Worm (Caenorhabditis elegans): ENCODE data around the gene tag-276.

tag-276 gene

DNA sequence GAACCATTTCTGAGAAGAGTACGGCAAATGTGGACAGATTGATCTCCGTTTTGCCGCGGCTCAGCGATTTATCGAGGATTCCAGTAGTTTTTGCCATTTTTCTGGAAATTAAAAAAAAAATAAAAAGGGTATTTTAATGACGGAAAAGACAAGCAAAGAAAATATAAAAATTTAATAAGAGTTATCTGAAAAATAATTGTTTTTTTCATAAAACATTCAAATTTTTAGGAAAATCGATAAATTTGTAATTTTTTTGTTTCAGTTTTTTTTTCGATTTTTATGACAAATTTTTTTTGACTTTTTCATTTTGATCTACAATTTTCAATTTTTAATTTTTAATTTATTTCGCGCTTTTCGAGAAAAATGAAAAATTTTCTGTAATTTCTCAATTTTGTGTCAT is 46.7 kb downstream of the tag-276 start, which contains the start of gene trpp-5:
trpp-5 (minus strand) TSS at position 101 of the 400 bp plus-strand sequence.
- TF ChIP-seq zip-8 (tag; optimal IDR thresholded peaks at IDR 0.05) (no peak), ztf-11 (tag; optimal IDR thresholded peaks at IDR 0.05) (no peak), tbx-8 (GFP tag; optimal IDR thresholded peaks at IDR 0.05) (no peak), lin-32 (GFP tag; optimal IDR thresholded peaks at IDR 0.05) (no peak), M03D4.4 (tag; optimal IDR thresholded peaks at IDR 0.05) (no peak), unc-62 (GFP tag; optimal IDR thresholded peaks at IDR 0.05) (no peak), lsy-2 (tag; optimal IDR thresholded peaks at IDR 0.05) (no peak), nhr-12 (tag; optimal IDR thresholded peaks at IDR 0.05) (no peak), sptf-1 (tag; optimal IDR thresholded peaks at IDR 0.05) (no peak), pha-4 (tag; optimal IDR thresholded peaks at IDR 0.05) (no peak), nhr-2 (tag; optimal IDR thresholded peaks at IDR 0.05) (no peak), nhr-237 (tag; optimal IDR thresholded peaks at IDR 0.05) (no peak), nhr-28 (tag; optimal IDR thresholded peaks at IDR 0.05) (no peak), flh-1 (GFP tag; optimal IDR thresholded peaks at IDR 0.05) (no peak), mep-1 (tag; optimal IDR thresholded peaks at IDR 0.05) (no peak), blmp-1 (tag; optimal IDR thresholded peaks at IDR 0.05) (no peak), bed-3 (GFP tag; optimal IDR thresholded peaks at IDR 0.05) (no peak), mab-5 (tag; optimal IDR thresholded peaks at IDR 0.05) (no peak)

DNA sequence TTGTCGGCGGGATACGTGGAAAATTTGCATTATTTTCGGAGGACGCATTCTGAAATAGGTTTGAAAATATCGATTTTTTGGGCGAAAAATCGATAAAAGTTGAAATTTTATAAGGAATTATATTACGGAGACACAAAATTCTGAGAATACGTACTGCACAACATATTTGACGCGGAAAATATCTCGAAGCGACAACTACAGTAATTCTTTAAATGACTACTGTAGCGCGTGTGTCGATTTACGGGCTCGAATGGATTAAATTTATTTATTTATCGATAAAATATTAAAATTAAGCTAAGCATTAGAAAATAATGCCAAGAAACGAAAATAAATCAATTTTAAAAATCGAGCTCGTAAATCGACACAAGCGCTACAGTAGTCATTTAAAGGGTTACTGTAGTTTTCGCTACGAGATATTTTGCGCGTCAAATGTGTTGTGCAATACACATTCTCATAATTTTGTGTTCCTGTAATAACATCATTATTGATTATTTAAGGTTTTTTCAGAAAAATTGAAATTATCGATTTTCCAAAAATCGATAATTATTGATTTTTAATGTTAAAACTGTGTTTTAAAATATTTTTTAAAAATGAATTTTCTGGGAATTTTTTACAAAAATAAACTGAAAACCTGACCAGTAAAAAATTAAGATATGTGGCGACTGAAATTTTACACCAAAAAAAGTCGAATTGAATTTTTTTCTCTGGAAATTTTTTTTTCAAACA is 48.9 kb downstream of the tag-276 start, which contains the start of gene polg-1:
polg-1 (minus strand) TSS at position 51 of the 726 bp plus-strand sequence.
- TF ChIP-seq lsy-2 (tag; optimal IDR thresholded peaks at IDR 0.05) (no peak), ztf-11 (tag; optimal IDR thresholded peaks at IDR 0.05) (no peak), sptf-1 (tag; optimal IDR thresholded peaks at IDR 0.05) (no peak), nhr-12 (tag; optimal IDR thresholded peaks at IDR 0.05) (no peak), cnd-1 (tag; optimal IDR thresholded peaks at IDR 0.05) (no peak), flh-1 (GFP tag; optimal IDR thresholded peaks at IDR 0.05) (no peak), lin-13 (tag; optimal IDR thresholded peaks at IDR 0.05) (no peak), ces-1 (GFP tag; optimal IDR thresholded peaks at IDR 0.05) (no peak), lin-32 (GFP tag; optimal IDR thresholded peaks at IDR 0.05) (no peak)

ce11 chrII:12199209-12199608 is 49.7 kb downstream of the tag-276 start:
- TF ChIP-seq lin-32 (GFP tag; optimal IDR thresholded peaks at IDR 0.05) (no peak), mls-2 (tag; optimal IDR thresholded peaks at IDR 0.05) (no peak), ham-2 (GFP tag; optimal IDR thresholded peaks at IDR 0.05) (no peak), nhr-76 (tag; optimal IDR thresholded peaks at IDR 0.05) (no peak), tbx-8 (GFP tag; optimal IDR thresholded peaks at IDR 0.05) (no peak), bed-3 (GFP tag; optimal IDR thresholded peaks at IDR 0.05) (no peak), drap-1 (GFP tag; optimal IDR thresholded peaks at IDR 0.05) (no peak), nhr-12 (tag; optimal IDR thresholded peaks at IDR 0.05) (no peak), ceh-83 (GFP tag; optimal IDR thresholded peaks at IDR 0.05) (no peak)

Measured in whole organism, mixed stage, embryonic.